Worm (Caenorhabditis elegans) whole organism, L4/young adult: ENCODE measurements around the gene sor-1.

Experiments used
- W03F9.2 ChIP-seq: fragments of 150-350 bp; optimal IDR thresholded peaks from 2 replicates; lab custom pipeline; 2014; ENCODE audit warnings: missing biosample characterization, missing genetic modification characterization
- dao-5 ChIP-seq: sonication (generic microtip); optimal IDR thresholded peaks from 2 replicates; lab custom pipeline; 2016; ENCODE audit warnings: missing genotype, missing genetic modification characterization, moderate library complexity, missing compliant biosample characterization
- him-1 ChIP-seq: sonication (generic microtip); optimal IDR thresholded peaks from 2 replicates; lab custom pipeline; 2016; ENCODE audit warnings: missing genotype, missing genetic modification reagents, missing genetic modification characterization, missing compliant biosample characterization

The sor-1 gene

ce11 chrIII:8451181-8451580 lies 33.2 kb downstream of the sor-1 start:
- TF ChIP-seq dao-5 (tag; lab: Kevin White, UChicago) (no peak), W03F9.2 (tag; lab: Kevin White, UChicago) (no peak), him-1 (tag; lab: Kevin White, UChicago) (no peak)

ce11 chrIII:8457605-8458004 lies 39.6 kb downstream of the sor-1 start:
- TF ChIP-seq dao-5 (tag; lab: Kevin White, UChicago) = no peak
- TF ChIP-seq him-1 (tag; lab: Kevin White, UChicago) = no peak
- TF ChIP-seq W03F9.2 (tag; lab: Kevin White, UChicago) = no peak

DNA sequence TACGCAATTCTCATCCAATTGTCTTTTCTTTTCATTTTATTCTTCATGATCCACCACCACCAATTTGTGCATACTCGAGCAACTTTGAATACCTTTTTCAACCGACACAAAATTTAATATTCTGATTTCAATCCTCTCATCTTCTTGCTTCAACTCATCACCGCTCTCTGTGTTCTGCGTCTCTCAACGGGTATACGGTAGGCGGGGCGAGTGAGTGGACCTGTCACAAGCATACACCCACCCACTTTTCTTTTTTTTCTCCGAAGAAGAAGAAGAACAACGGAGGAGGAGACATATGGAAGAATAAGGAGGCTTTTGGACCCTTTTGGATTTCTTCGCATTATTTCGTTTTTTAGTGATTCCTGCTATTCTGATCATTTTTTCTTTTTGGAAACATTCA lies 43.4 kb downstream of the sor-1 start:
- TF ChIP-seq dao-5 (tag; lab: Kevin White, UChicago) = no peak
- TF ChIP-seq W03F9.2 (tag; lab: Kevin White, UChicago) = no peak
- no peak for TF ChIP-seq him-1 (tag; lab: Kevin White, UChicago)

- TF ChIP-seq him-1 (tag; lab: Kevin White, UChicago) (no peak), W03F9.2 (tag; lab: Kevin White, UChicago) (no peak), dao-5 (tag; lab: Kevin White, UChicago) (no peak)
Measured at ce11 chrIII:8466735-8467134, 48.8 kb downstream of the sor-1 start, which contains the start of gene mig-39. Gene mig-39, plus strand, starts transcription at chrIII:8467035.

DNA sequence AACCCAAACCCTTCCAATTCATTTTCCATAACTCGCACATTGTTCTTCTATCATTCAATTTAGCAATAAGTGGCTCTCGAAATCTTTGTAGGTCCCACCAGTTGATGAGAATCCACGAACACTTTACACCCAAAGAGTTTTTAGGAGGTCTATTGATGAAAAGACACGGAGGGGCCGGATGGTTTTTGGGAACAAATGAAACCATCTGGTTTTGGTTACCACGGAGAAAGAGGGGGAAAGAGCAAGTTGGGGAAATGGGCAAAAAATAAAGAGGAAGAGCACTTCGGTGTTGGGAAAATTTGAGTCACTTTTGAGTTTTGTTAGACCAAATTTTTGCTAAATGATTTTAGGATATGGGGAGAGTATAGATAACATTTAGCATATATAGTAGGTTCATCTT lies 49.6 kb downstream of the sor-1 start:
- TF ChIP-seq W03F9.2 (tag; lab: Kevin White, UChicago) = no peak
- no peak for TF ChIP-seq dao-5 (tag; lab: Kevin White, UChicago)
- no peak for TF ChIP-seq him-1 (tag; lab: Kevin White, UChicago)
